Worm (Caenorhabditis elegans): ENCODE measurements around the gene C46H3.1.

- TF ChIP-seq unc-62 (GFP tag; optimal IDR thresholded peaks at IDR 0.05 in 1 of 2) (no peak), unc-62 (tag; optimal IDR thresholded peaks at IDR 0.05) (no peak), hif-1 (tag; optimal IDR thresholded peaks at IDR 0.05) (no peak), lin-39 (tag; optimal IDR thresholded peaks at IDR 0.05) (no peak), jun-1 (tag; optimal IDR thresholded peaks at IDR 0.05) (no peak), lsy-2 (tag; optimal IDR thresholded peaks at IDR 0.05) (no peak), mdl-1 (tag; optimal IDR thresholded peaks at IDR 0.05) (no peak), duxl-1 (tag; optimal IDR thresholded peaks at IDR 0.05; ENCODE audit: poor library complexity) (no peak), pqm-1 (tag; optimal IDR thresholded peaks at IDR 0.05) (no peak), lin-13 (GFP tag; optimal IDR thresholded peaks at IDR 0.05) (no peak), nhr-11 (tag; optimal IDR thresholded peaks at IDR 0.05) (no peak), nhr-102 (tag; optimal IDR thresholded peaks at IDR 0.05) (no peak)
Measured at ce11 chrX:1223841-1224240, 14.6 kb downstream of the C46H3.1 start.
